Worm (Caenorhabditis elegans) whole organism, late embryonic: ENCODE measurements around the gene pinn-1.

Source experiments
- C38D4.7 ChIP-seq: fragments of 200-800 bp; sonication (Bioruptor generic); optimal IDR thresholded peaks from 2 replicates; lab custom pipeline; 2018; ENCODE audit warnings: mild to moderate bottlenecking, missing genetic modification characterization, moderate library complexity, missing compliant biosample characterization
- K02D7.2 ChIP-seq: sonication (generic microtip); optimal IDR thresholded peaks from 2 replicates; lab custom pipeline; 2017; ENCODE audit warnings: mild to moderate bottlenecking, missing genetic modification characterization, missing compliant biosample characterization
- K09A11.1 ChIP-seq: sonication (generic microtip); optimal IDR thresholded peaks from 2 replicates; lab custom pipeline; 2017; ENCODE audit warnings: antibody characterized with exemption, mild to moderate bottlenecking, missing genetic modification characterization, missing compliant biosample characterization; ENCODE audit not compliant: insufficient read depth
- T23F11.4 ChIP-seq: fragments of 200-800 bp; sonication (Bioruptor generic); optimal IDR thresholded peaks from 2 replicates; lab custom pipeline; 2018; ENCODE audit warnings: mild to moderate bottlenecking, missing genetic modification characterization, missing compliant biosample characterization
- Y22D7AL.16 ChIP-seq: sonication (generic microtip); optimal IDR thresholded peaks from 2 replicates; lab custom pipeline; 2016; ENCODE audit warnings: missing genetic modification characterization, missing compliant biosample characterization
- ahr-1 ChIP-seq: sonication (generic microtip); optimal IDR thresholded peaks from 2 replicates; lab custom pipeline; 2016; ENCODE audit warnings: missing genetic modification characterization, missing compliant biosample characterization
- ama-1 ChIP-seq: fragments of 150-350 bp; optimal IDR thresholded peaks from 2 replicates; lab custom pipeline; 2014
- ceh-18 ChIP-seq: sonication (generic microtip); optimal IDR thresholded peaks from 2 replicates; lab custom pipeline; 2016; ENCODE audit warnings: missing genetic modification characterization, missing compliant biosample characterization
- ceh-19 ChIP-seq: fragments of 200-800 bp; sonication (Bioruptor generic); optimal IDR thresholded peaks from 2 replicates; lab custom pipeline; 2018; ENCODE audit warnings: mild to moderate bottlenecking, missing genetic modification characterization, missing compliant biosample characterization
- ceh-22 ChIP-seq: sonication (generic microtip); optimal IDR thresholded peaks from 2 replicates; lab custom pipeline; 2017; ENCODE audit warnings: missing biosample characterization, missing genetic modification characterization
- ceh-24 ChIP-seq: sonication (generic microtip); optimal IDR thresholded peaks from 2 replicates; lab custom pipeline; 2016; ENCODE audit warnings: mild to moderate bottlenecking, missing genetic modification characterization, missing compliant biosample characterization
- ceh-31 ChIP-seq: sonication (generic microtip); optimal IDR thresholded peaks from 2 replicates; lab custom pipeline; 2016; ENCODE audit warnings: missing genetic modification characterization, missing compliant biosample characterization
- ceh-34 ChIP-seq: sonication (generic microtip); optimal IDR thresholded peaks from 2 replicates; lab custom pipeline; 2016; ENCODE audit warnings: mild to moderate bottlenecking, missing genetic modification characterization, missing compliant biosample characterization
- ceh-45 ChIP-seq: fragments of 200-800 bp; sonication (Bioruptor generic); IDR thresholded peaks from 2 replicates; pipeline ENCODE4 v1.3.6; 2022; ENCODE audit warnings: missing genetic modification reagents, missing genetic modification characterization, missing compliant biosample characterization
- ceh-48 ChIP-seq: sonication (generic microtip); optimal IDR thresholded peaks from 2 replicates; lab custom pipeline; 2016; ENCODE audit warnings: missing genetic modification characterization, inconsistent platforms, missing compliant biosample characterization
- ceh-6 ChIP-seq: fragments of 200-800 bp; sonication (Bioruptor generic); optimal IDR thresholded peaks from 2 replicates; lab custom pipeline; 2018; ENCODE audit warnings: mild to moderate bottlenecking, missing genetic modification characterization, missing compliant biosample characterization
- ceh-9 ChIP-seq: sonication (generic microtip); optimal IDR thresholded peaks from 2 replicates; lab custom pipeline; 2016; ENCODE audit warnings: mild to moderate bottlenecking, missing genetic modification characterization, inconsistent platforms, missing compliant biosample characterization
- dmd-4 ChIP-seq: sonication (generic microtip); optimal IDR thresholded peaks from 2 replicates; lab custom pipeline; 2016; ENCODE audit warnings: borderline replicate concordance, missing genetic modification characterization, missing compliant biosample characterization
- dve-1 ChIP-seq: sonication (generic microtip); optimal IDR thresholded peaks from 2 replicates; lab custom pipeline; 2017; ENCODE audit warnings: antibody characterized with exemption, mild to moderate bottlenecking, missing genetic modification characterization, missing compliant biosample characterization
- elt-2 ChIP-seq: sonication (generic microtip); optimal IDR thresholded peaks from 2 replicates; lab custom pipeline; 2016; ENCODE audit warnings: missing genetic modification reagents, missing genetic modification characterization, missing compliant biosample characterization
- ets-4 ChIP-seq: sonication (generic microtip); optimal IDR thresholded peaks from 2 replicates; lab custom pipeline; 2016; ENCODE audit warnings: missing genetic modification characterization, missing compliant biosample characterization
- fax-1 ChIP-seq: sonication (generic microtip); optimal IDR thresholded peaks from 2 replicates; lab custom pipeline; 2016; ENCODE audit warnings: missing genotype, missing genetic modification characterization, missing compliant biosample characterization
- fkh-10 ChIP-seq: fragments of 150-350 bp; optimal IDR thresholded peaks from 2 replicates; lab custom pipeline; 2014; ENCODE audit warnings: missing biosample characterization, missing genetic modification reagents, missing genetic modification characterization
- fkh-6 ChIP-seq: sonication (generic microtip); optimal IDR thresholded peaks from 2 replicates; lab custom pipeline; 2016; ENCODE audit warnings: missing genetic modification characterization, missing compliant biosample characterization
- gmeb-2 ChIP-seq: sonication (generic microtip); optimal IDR thresholded peaks from 2 replicates; lab custom pipeline; 2016; ENCODE audit warnings: missing genetic modification characterization, inconsistent platforms, missing compliant biosample characterization
- hlh-15 ChIP-seq: sonication (generic microtip); optimal IDR thresholded peaks from 2 replicates; lab custom pipeline; 2016; ENCODE audit warnings: missing genetic modification characterization, missing compliant biosample characterization
- hlh-6 ChIP-seq: sonication (generic microtip); optimal IDR thresholded peaks from 2 replicates; lab custom pipeline; 2016; ENCODE audit warnings: missing genotype, missing genetic modification characterization, missing compliant biosample characterization
- hlh-8 ChIP-seq: sonication (generic microtip); optimal IDR thresholded peaks from 2 replicates; lab custom pipeline; 2016; ENCODE audit warnings: missing genotype, missing genetic modification characterization, missing compliant biosample characterization
- lin-11 ChIP-seq: fragments of 200-800 bp; sonication (Bioruptor generic); optimal IDR thresholded peaks from 2 replicates; lab custom pipeline; 2018; ENCODE audit warnings: mild to moderate bottlenecking, missing genetic modification characterization, missing compliant biosample characterization
- madf-2 ChIP-seq: sonication (generic microtip); optimal IDR thresholded peaks from 2 replicates; lab custom pipeline; 2017; ENCODE audit warnings: missing genetic modification characterization, missing compliant biosample characterization
- mec-3 ChIP-seq: sonication (generic microtip); optimal IDR thresholded peaks from 2 replicates; lab custom pipeline; 2016; ENCODE audit warnings: borderline replicate concordance, missing genetic modification characterization, missing compliant biosample characterization
- nfya-1 ChIP-seq: sonication (generic microtip); optimal IDR thresholded peaks from 2 replicates; lab custom pipeline; 2017; ENCODE audit warnings: missing genetic modification characterization, mild to moderate bottlenecking, missing compliant biosample characterization, antibody characterized with exemption, moderate library complexity
- nhr-11 ChIP-seq: fragments of 150-350 bp; optimal IDR thresholded peaks from 2 replicates; lab custom pipeline; 2014; ENCODE audit warnings: missing biosample characterization, missing genetic modification characterization
- nhr-232 ChIP-seq: sonication (generic microtip); optimal IDR thresholded peaks from 2 replicates; lab custom pipeline; 2016; ENCODE audit warnings: missing genetic modification characterization, missing compliant biosample characterization
- odd-2 ChIP-seq: sonication (generic microtip); optimal IDR thresholded peaks from 2 replicates; lab custom pipeline; 2017; ENCODE audit warnings: antibody characterized with exemption, mild to moderate bottlenecking, missing genetic modification characterization, missing compliant biosample characterization
- pag-3 ChIP-seq: sonication (generic microtip); optimal IDR thresholded peaks from 2 replicates; lab custom pipeline; 2016; ENCODE audit warnings: missing compliant biosample characterization, missing genetic modification characterization, borderline replicate concordance
- pax-1 ChIP-seq: fragments of 150-350 bp; optimal IDR thresholded peaks from 2 replicates; lab custom pipeline; 2014; ENCODE audit warnings: missing biosample characterization, missing genetic modification characterization
- pha-2 ChIP-seq: sonication (generic microtip); optimal IDR thresholded peaks from 2 replicates; lab custom pipeline; 2017; ENCODE audit warnings: mild to moderate bottlenecking, missing genetic modification characterization, missing compliant biosample characterization
- pha-4 ChIP-seq: fragments of 150-350 bp; optimal IDR thresholded peaks from 2 replicates; lab custom pipeline; 2018; ENCODE audit warnings: missing biosample characterization, missing genetic modification reagents, missing genetic modification characterization
- pqm-1 ChIP-seq: sonication (generic microtip); optimal IDR thresholded peaks from 2 replicates; lab custom pipeline; 2016; ENCODE audit warnings: missing genetic modification characterization, missing compliant biosample characterization
- pros-1 ChIP-seq: fragments of 150-350 bp; optimal IDR thresholded peaks from 2 replicates; lab custom pipeline; 2014; ENCODE audit warnings: missing biosample characterization, missing genetic modification reagents, missing genetic modification characterization
- ref-2 ChIP-seq: sonication (generic microtip); optimal IDR thresholded peaks from 2 replicates; lab custom pipeline; 2016; ENCODE audit warnings: missing genetic modification characterization, missing compliant biosample characterization
- rnt-1 ChIP-seq: sonication (generic microtip); optimal IDR thresholded peaks from 2 replicates; lab custom pipeline; 2016; ENCODE audit warnings: missing genetic modification characterization, missing compliant biosample characterization
- sdc-2 ChIP-seq: sonication (generic microtip); optimal IDR thresholded peaks from 2 replicates; lab custom pipeline; 2016; ENCODE audit warnings: missing genotype, missing genetic modification characterization, missing compliant biosample characterization
- sox-4 ChIP-seq: sonication (generic microtip); optimal IDR thresholded peaks from 2 replicates; lab custom pipeline; 2017; ENCODE audit warnings: mild to moderate bottlenecking, missing genetic modification characterization, inconsistent platforms, missing compliant biosample characterization
- syd-9 ChIP-seq: sonication (generic microtip); optimal IDR thresholded peaks from 2 replicates; lab custom pipeline; 2016; ENCODE audit warnings: mild to moderate bottlenecking, missing genetic modification characterization, moderate library complexity, missing compliant biosample characterization
- tbx-2 ChIP-seq: sonication (generic microtip); optimal IDR thresholded peaks from 2 replicates; lab custom pipeline; 2016; ENCODE audit warnings: missing genetic modification characterization, missing compliant biosample characterization
- tbx-7 ChIP-seq: sonication (generic microtip); optimal IDR thresholded peaks from 2 replicates; lab custom pipeline; 2016; ENCODE audit warnings: missing genotype, missing genetic modification characterization, missing compliant biosample characterization
- ttx-3 ChIP-seq: sonication (generic microtip); optimal IDR thresholded peaks from 2 replicates; lab custom pipeline; 2016; ENCODE audit warnings: missing genetic modification reagents, missing genetic modification characterization, missing compliant biosample characterization
- unc-3 ChIP-seq, 2 experiments: fragments of 200-800 bp in 1 of 2; sonication (Bioruptor generic) in 1 of 2; sonication (generic microtip) in 1 of 2; conservative IDR thresholded peaks in 1 of 2; optimal IDR thresholded peaks in 1 of 2; 2 replicates each; pipeline versions ENCODE4 v1.3.6 to Lab custom; 2016 to 2022; ENCODE audit warnings: missing compliant biosample characterization in 2 of 2, missing genetic modification characterization in 2 of 2, missing genetic modification reagents in 1 of 2
- unc-55 ChIP-seq: sonication (generic microtip); optimal IDR thresholded peaks from 2 replicates; lab custom pipeline; 2017; ENCODE audit warnings: missing biosample characterization, missing genetic modification reagents, missing genetic modification characterization
- zip-5 ChIP-seq: sonication (generic microtip); optimal IDR thresholded peaks from 2 replicates; lab custom pipeline; 2016; ENCODE audit warnings: missing genetic modification characterization, missing compliant biosample characterization

pinn-1 gene

ce11 chrII:2888957-2889630 is at the start of gene pinn-1:
Gene pinn-1, minus strand, starts transcription at chrII:2889007.
- TF ChIP-seq ceh-22, result no peak
- TF ChIP-seq hlh-15 (tag; lab: Kevin White, UChicago), result no peak
- TF ChIP-seq pha-2 (tag; lab: Kevin White, UChicago), result no peak
- TF ChIP-seq pag-3 (tag; lab: Kevin White, UChicago), result no peak
- peak; percentile 68 for TF ChIP-seq mec-3 (tag; lab: Kevin White, UChicago)
- no peak for TF ChIP-seq ceh-19
- no peak for TF ChIP-seq ceh-24
- TF ChIP-seq gmeb-2, result no peak
- no peak for TF ChIP-seq nhr-11 (tag; lab: Kevin White, UChicago)
- peak; percentile 98 for TF ChIP-seq ets-4 (tag; lab: Kevin White, UChicago)
- TF ChIP-seq elt-2 (tag; lab: Kevin White, UChicago), result peak; percentile 57
- TF ChIP-seq syd-9 (tag; lab: Kevin White, UChicago), result no peak
- TF ChIP-seq K02D7.2, result no peak
- TF ChIP-seq pha-4, result no peak
- peak; percentile 41 for TF ChIP-seq nfya-1 (tag; lab: Kevin White, UChicago)
- no peak for TF ChIP-seq lin-11 (tag; lab: Kevin White, UChicago)
- no peak for TF ChIP-seq ceh-45 (GFP tag; lab: Robert Waterston, UW)
- TF ChIP-seq fax-1 (tag; lab: Kevin White, UChicago), result peak; percentile 44
- peak; percentile 48 for TF ChIP-seq dmd-4 (tag; lab: Kevin White, UChicago)
- TF ChIP-seq rnt-1, result peak; percentile 92
- TF ChIP-seq ref-2, result peak; percentile 72
- no peak for TF ChIP-seq fkh-10 (GFP tag; lab: Kevin White, UChicago)
- no peak for TF ChIP-seq C38D4.7
- TF ChIP-seq Y22D7AL.16 (tag; lab: Kevin White, UChicago), result peak; percentile 24
- TF ChIP-seq madf-2, result peak; percentile 53
- TF ChIP-seq ceh-31 (tag; lab: Kevin White, UChicago), result peak; percentile 99
- TF ChIP-seq dve-1, result no peak
- TF ChIP-seq T23F11.4, result no peak
- no peak for TF ChIP-seq sox-4
- TF ChIP-seq ceh-9 (tag; lab: Kevin White, UChicago), result no peak
- TF ChIP-seq unc-55 (GFP tag; lab: Kevin White, UChicago), result peak; percentile 19
- peak; percentile 65 for TF ChIP-seq unc-3 (GFP tag; conservative IDR thresholded peaks at IDR 0.05; lab: Robert Waterston, UW)
- TF ChIP-seq unc-3 (tag; optimal IDR thresholded peaks at IDR 0.05; lab: Kevin White, UChicago), result no peak
- TF ChIP-seq pqm-1 (tag; lab: Kevin White, UChicago), result no peak
- no peak for TF ChIP-seq ttx-3 (tag; lab: Kevin White, UChicago)
- peak; percentile 79 for TF ChIP-seq hlh-8 (tag; lab: Kevin White, UChicago)
- no peak for TF ChIP-seq K09A11.1
- no peak for TF ChIP-seq pax-1 (tag; lab: Kevin White, UChicago)
- TF ChIP-seq ceh-6 (GFP tag; lab: Kevin White, UChicago), result no peak
- TF ChIP-seq ceh-18 (tag; lab: Kevin White, UChicago), result peak; percentile 57
- peak; percentile 91 for TF ChIP-seq ceh-48 (tag; lab: Kevin White, UChicago)
- TF ChIP-seq hlh-6, result peak; percentile 68
- TF ChIP-seq ahr-1, result peak; percentile 13
- TF ChIP-seq pros-1 (tag; lab: Kevin White, UChicago), result peak; percentile 45
- peak; percentile 46 for TF ChIP-seq ceh-34
- TF ChIP-seq ama-1 (lab: Kevin White, UChicago), result no peak
- TF ChIP-seq nhr-232 (tag; lab: Kevin White, UChicago), result no peak
- TF ChIP-seq zip-5 (tag; lab: Kevin White, UChicago), result peak; percentile 76
- no peak for TF ChIP-seq sdc-2 (tag; lab: Kevin White, UChicago)
- TF ChIP-seq tbx-2 (tag; lab: Kevin White, UChicago), result peak; percentile 86
- TF ChIP-seq tbx-7 (tag; lab: Kevin White, UChicago), result peak; percentile 94
- no peak for TF ChIP-seq fkh-6 (tag; lab: Kevin White, UChicago)
- TF ChIP-seq odd-2 (tag; lab: Kevin White, UChicago), result no peak
